Worm (Caenorhabditis elegans) whole organism, L4 larva: ENCODE measurements around the gene rpb-11.

Experiments used
- F37D6.2 ChIP-seq: sonication (generic microtip); optimal IDR thresholded peaks from 2 replicates; lab custom pipeline; 2016; ENCODE audit warnings: mild to moderate bottlenecking, missing genetic modification characterization, missing compliant biosample characterization
- ceh-82 ChIP-seq: sonication (generic microtip); optimal IDR thresholded peaks from 2 replicates; lab custom pipeline; 2017; ENCODE audit warnings: missing biosample characterization, missing genetic modification characterization
- ces-1 ChIP-seq: fragments of 150-350 bp; sonication (generic microtip); optimal IDR thresholded peaks from 4 replicates; lab custom pipeline; 2014; ENCODE audit warnings: missing biosample characterization, missing genetic modification reagents, missing genetic modification characterization
- hmg-1.1 ChIP-seq: fragments of 200-800 bp; sonication (Bioruptor generic); IDR thresholded peaks from 2 replicates; pipeline ENCODE4 v1.3.6; 2022; ENCODE audit warnings: missing genetic modification reagents, missing genetic modification characterization, missing compliant biosample characterization
- lin-13 ChIP-seq: fragments of 150-350 bp; optimal IDR thresholded peaks from 2 replicates; lab custom pipeline; 2014; ENCODE audit warnings: missing biosample characterization, missing genetic modification reagents, missing genetic modification characterization
- mep-1 ChIP-seq: fragments of 150-350 bp; sonication (generic microtip); optimal IDR thresholded peaks from 3 replicates; lab custom pipeline; 2014; ENCODE audit warnings: missing biosample characterization, missing genetic modification characterization
- nhr-11 ChIP-seq: fragments of 150-350 bp; optimal IDR thresholded peaks from 2 replicates; lab custom pipeline; 2014; ENCODE audit warnings: missing biosample characterization, missing genetic modification characterization
- nhr-237 ChIP-seq: sonication (generic microtip); optimal IDR thresholded peaks from 2 replicates; lab custom pipeline; 2017; ENCODE audit warnings: missing biosample characterization, missing genetic modification characterization
- php-3 ChIP-seq: fragments of 200-800 bp; sonication (Bioruptor generic); IDR thresholded peaks from 2 replicates; pipeline ENCODE4 v1.3.6; 2022; ENCODE audit warnings: missing genetic modification reagents, missing genetic modification characterization, missing compliant biosample characterization
- tra-1 ChIP-seq: fragments of 200-800 bp; sonication (Bioruptor generic); IDR thresholded peaks from 2 replicates; pipeline ENCODE4 v1.3.6; 2022; ENCODE audit warnings: missing genetic modification reagents, missing genetic modification characterization, missing compliant biosample characterization
- unc-62 ChIP-seq, 3 experiments: fragments of 150-350 bp in 1 of 3; sonication (generic microtip); optimal IDR thresholded peaks in 2 of 3; peaks in 1 of 3; 1 replicate in 1 of 3; 2 replicates in 2 of 3; lab custom pipeline; 2014 to 2017; ENCODE audit warnings: missing biosample characterization in 3 of 3, missing genetic modification characterization in 3 of 3, missing genetic modification reagents in 3 of 3, missing genotype in 1 of 3

DNA sequence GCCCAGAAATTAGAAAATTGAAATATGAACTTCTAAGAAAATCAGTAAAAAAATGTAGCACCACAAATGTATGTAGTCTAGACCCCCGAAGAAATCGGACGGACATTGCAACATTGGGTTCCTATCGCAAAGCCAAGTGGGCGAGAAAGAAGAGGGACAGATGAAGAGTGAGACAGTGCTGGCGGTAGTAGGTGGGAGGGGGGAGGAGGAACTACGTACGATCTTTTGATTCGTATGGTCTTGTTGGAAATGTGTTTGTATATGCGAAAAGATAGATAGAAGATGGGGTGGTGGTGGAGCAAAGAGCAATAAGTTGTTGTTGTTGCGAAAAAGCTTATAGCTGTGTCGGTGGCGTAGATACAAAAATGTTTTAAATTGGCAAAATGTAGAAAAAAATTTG lies 21.6 kb upstream of the rpb-11 start:
- TF ChIP-seq ceh-82 (tag; lab: Kevin White, UChicago) (no peak), unc-62 (GFP tag; optimal IDR thresholded peaks at IDR 0.05 in 1 of 2; lab: Kevin White, UChicago) (no peak), unc-62 (tag; optimal IDR thresholded peaks at IDR 0.05; lab: Kevin White, UChicago) (no peak), nhr-11 (tag; lab: Kevin White, UChicago) (no peak), hmg-1.1 (GFP tag; lab: Robert Waterston, UW) (no peak), F37D6.2 (tag; lab: Kevin White, UChicago) (no peak), tra-1 (GFP tag; lab: Robert Waterston, UW) (0 out of 2 replicates have a peak, but pooled peaks have one; percentile 10), lin-13 (GFP tag; lab: Kevin White, UChicago) (no peak), php-3 (GFP tag; lab: Robert Waterston, UW) (no peak), nhr-237 (tag; lab: Kevin White, UChicago) (no peak), ces-1 (no peak), mep-1 (tag; lab: Kevin White, UChicago) (no peak)
